Fruit fly (Drosophila melanogaster): ENCODE results near the gene CG6656.

The CG6656 gene

dm6 chr3R:21922244-21922643 is 47.2 kb downstream of the CG6656 start:
- TF ChIP-seq CG8159 (tag; optimal IDR thresholded peaks at IDR 0.05), result no peak
- no peak for TF ChIP-seq rn (GFP tag; IDR thresholded peaks at IDR 0.05)
- peak; percentile 98 for TF ChIP-seq EcR (GFP tag; optimal IDR thresholded peaks at IDR 0.05)
- no peak for TF ChIP-seq gl (tag; optimal IDR thresholded peaks at IDR 0.05)
- TF ChIP-seq Snoo (tag; optimal IDR thresholded peaks at IDR 0.05), result peak; percentile 12
- no peak for TF ChIP-seq CG32121 (GFP tag; IDR thresholded peaks at IDR 0.05)
- TF ChIP-seq CG34367 (tag; optimal IDR thresholded peaks at IDR 0.05), result no peak
- TF ChIP-seq D1 (tag; optimal IDR thresholded peaks at IDR 0.05), result no peak
- peak; percentile 69 for TF ChIP-seq CG13204 (GFP tag; optimal IDR thresholded peaks at IDR 0.05)
- TF ChIP-seq CG12605 (GFP tag; IDR thresholded peaks at IDR 0.05), result no peak

DNA sequence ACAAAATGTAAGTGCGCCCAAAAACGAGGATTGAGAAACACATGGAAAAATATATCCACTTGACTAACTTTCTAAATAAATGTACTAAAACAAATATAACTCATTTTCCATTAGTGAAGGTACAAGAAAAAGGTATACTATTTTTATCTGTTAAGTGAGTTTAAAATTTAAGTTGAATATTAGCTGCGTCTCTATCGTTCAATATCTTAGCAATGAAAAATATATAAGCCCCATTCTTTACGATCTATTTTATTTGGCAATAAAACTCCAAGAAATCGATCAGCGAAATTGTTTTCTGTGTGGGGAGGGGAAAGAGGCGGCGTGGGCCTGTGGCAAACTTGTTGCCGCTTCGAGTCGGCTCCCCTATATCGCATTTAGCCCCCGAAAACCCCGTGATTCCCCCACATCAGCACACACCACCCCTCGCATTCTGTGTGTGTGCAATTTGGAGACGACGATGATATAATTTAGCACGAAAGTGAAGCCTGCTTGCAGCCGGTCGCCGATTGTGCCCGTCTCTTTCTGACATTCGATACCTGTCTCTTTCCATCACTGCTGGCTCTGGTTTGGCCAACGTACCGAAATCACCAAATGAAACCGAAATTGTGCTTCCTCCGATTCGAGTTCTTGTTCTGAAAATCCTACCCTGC is 47.7 kb downstream of the CG6656 start:
- TF ChIP-seq Pif1A (GFP tag; optimal IDR thresholded peaks at IDR 0.05) (peak; percentile 58), CG34367 (tag; optimal IDR thresholded peaks at IDR 0.05) (peak; percentile 89), D1 (tag; optimal IDR thresholded peaks at IDR 0.05) (peak; percentile 91), CG10348 (GFP tag; IDR thresholded peaks at IDR 0.05) (no peak), CG8301 (tag; optimal IDR thresholded peaks at IDR 0.05) (peak; percentile 53), CG4496 (GFP tag; IDR thresholded peaks at IDR 0.05) (0 out of 3 replicates have a peak, but pooled peaks have one; percentile 16), CG9948 (tag; optimal IDR thresholded peaks at IDR 0.05) (peak; percentile 93), EcR (GFP tag; optimal IDR thresholded peaks at IDR 0.05) (peak; percentile 45), CG13204 (GFP tag; optimal IDR thresholded peaks at IDR 0.05) (peak; percentile 70), CG12605 (GFP tag; IDR thresholded peaks at IDR 0.05) (no peak; the same call in 1 of the 2 replicates), CG14655 (GFP tag; optimal IDR thresholded peaks at IDR 0.05) (peak; percentile 79), rn (GFP tag; IDR thresholded peaks at IDR 0.05) (no peak), CG8159 (tag; optimal IDR thresholded peaks at IDR 0.05) (peak; percentile 96), Snoo (tag; optimal IDR thresholded peaks at IDR 0.05) (no peak), CG32121 (GFP tag; IDR thresholded peaks at IDR 0.05) (no peak), Pif1B (GFP tag; optimal IDR thresholded peaks at IDR 0.05) (peak; percentile 43), CG17806 (tag; optimal IDR thresholded peaks at IDR 0.05) (peak; percentile 90), gl (tag; optimal IDR thresholded peaks at IDR 0.05) (peak; percentile 64), Ets98B (GFP tag; IDR thresholded peaks at IDR 0.05) (no peak), fd96Ca (GFP tag; IDR thresholded peaks at IDR 0.05) (no peak), CG15710 (tag; optimal IDR thresholded peaks at IDR 0.05) (peak; percentile 94)

dm6 chr3R:21923742-21924141 is 48.6 kb downstream of the CG6656 start:
- TF ChIP-seq CG13204 (GFP tag; optimal IDR thresholded peaks at IDR 0.05) (peak; percentile 26), EcR (GFP tag; optimal IDR thresholded peaks at IDR 0.05) (peak; percentile 76), fd96Ca (GFP tag; IDR thresholded peaks at IDR 0.05) (no peak), CG14655 (GFP tag; optimal IDR thresholded peaks at IDR 0.05) (no peak), CG9948 (tag; optimal IDR thresholded peaks at IDR 0.05) (no peak), D1 (tag; optimal IDR thresholded peaks at IDR 0.05) (no peak), rn (GFP tag; IDR thresholded peaks at IDR 0.05) (no peak), Ets98B (GFP tag; IDR thresholded peaks at IDR 0.05) (no peak), CG8159 (tag; optimal IDR thresholded peaks at IDR 0.05) (no peak), CG4496 (GFP tag; IDR thresholded peaks at IDR 0.05) (no peak), Pif1A (GFP tag; optimal IDR thresholded peaks at IDR 0.05) (no peak), CG17806 (tag; optimal IDR thresholded peaks at IDR 0.05) (no peak)
